Worm (Caenorhabditis elegans): ENCODE data around the gene obr-3.
A peak's percentile ranks its signal among the peaks of the same experiment; 100 is the strongest.

obr-3 gene

ce11 chrX:13768562-13768961 lies 41.1 kb downstream of the obr-3 start (continued):
- TF ChIP-seq ztf-3 (GFP tag; optimal IDR thresholded peaks at IDR 0.05): no peak

DNA sequence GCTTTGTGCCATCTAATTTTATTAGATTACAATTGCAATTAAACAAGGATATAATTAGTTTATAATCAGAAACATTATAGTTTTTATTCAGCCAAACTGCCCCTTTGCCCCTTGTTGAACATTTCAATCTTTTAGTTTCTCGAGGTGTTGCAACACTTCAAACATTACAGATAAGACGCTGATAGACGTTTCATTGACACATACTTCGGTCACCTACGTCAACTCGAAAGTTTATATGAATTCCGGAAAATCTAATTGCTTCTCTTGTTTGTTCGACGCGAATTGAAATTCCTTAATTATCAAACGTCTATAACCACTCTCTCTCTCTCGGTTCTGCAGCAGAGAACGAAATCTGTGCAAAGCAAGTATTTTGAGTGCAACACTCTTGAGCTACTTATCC lies 42.4 kb downstream of the obr-3 start:
- TF ChIP-seq aptf-2 (GFP tag; conservative IDR thresholded peaks at IDR 0.05) (no peak), ztf-22 (GFP tag; optimal IDR thresholded peaks at IDR 0.05) (peak; percentile 9), nhr-80 (tag; optimal IDR thresholded peaks at IDR 0.05) (peak; percentile 62), unc-62 (GFP tag; optimal IDR thresholded peaks at IDR 0.05) (peak; percentile 95)

ce11 chrX:13759676-13760447 lies 49.8 kb downstream of the obr-3 start, which contains the start of gene cest-13:
Gene cest-13, plus strand, starts transcription at chrX:13760237.
- TF ChIP-seq snpc-4 (GFP tag; optimal IDR thresholded peaks at IDR 0.05) (no peak), snpc-4 (tag; optimal IDR thresholded peaks at IDR 0.05) (peak in 2 of 4 experiments; percentile 80 to 86), ztf-3 (GFP tag; optimal IDR thresholded peaks at IDR 0.05) (no peak), dox-1 (GFP tag; IDR thresholded peaks at IDR 0.05) (peak; percentile 50), hmg-1.2 (GFP tag; IDR thresholded peaks at IDR 0.05) (peak; percentile 48), nhr-80 (tag; optimal IDR thresholded peaks at IDR 0.05) (peak; percentile 71), tbp1 (GFP tag; optimal IDR thresholded peaks at IDR 0.05) (peak; percentile 3), tlf-1 (GFP tag; optimal IDR thresholded peaks at IDR 0.05) (no peak)

DNA sequence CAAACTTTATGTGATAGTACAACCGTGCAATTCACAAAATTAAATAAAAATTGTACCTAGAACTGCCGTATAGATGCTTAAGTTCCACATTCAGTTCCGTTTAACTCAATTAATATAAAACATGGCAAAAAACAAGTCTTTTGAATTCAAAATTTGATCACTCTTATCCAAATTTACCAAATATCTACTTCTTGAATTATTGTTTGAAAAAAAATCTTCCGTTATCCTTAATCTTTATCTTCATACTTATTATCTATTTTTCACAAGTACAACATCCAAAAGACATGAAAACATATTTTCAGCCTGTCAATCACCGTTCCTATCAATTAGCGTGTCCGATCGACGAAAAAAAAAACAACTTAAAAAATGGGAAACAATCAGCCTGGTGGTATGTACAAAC lies 54.2 kb downstream of the obr-3 start, which contains the start of gene aakb-1:
Gene aakb-1, plus strand, starts transcription at position 301 of the 400 bp plus-strand sequence.
- TF ChIP-seq attf-6 (GFP tag; IDR thresholded peaks at IDR 0.05) (no peak), K12H6.12 (tag; optimal IDR thresholded peaks at IDR 0.05) (no peak), B0261.1 (tag; optimal IDR thresholded peaks at IDR 0.05) (no peak), pbrm-1 (GFP tag; IDR thresholded peaks at IDR 0.05) (no peak), ztf-28 (GFP tag; IDR thresholded peaks at IDR 0.05) (no peak), lin-26 (GFP tag; IDR thresholded peaks at IDR 0.05) (no peak), F10E7.11 (tag; optimal IDR thresholded peaks at IDR 0.05) (no peak), zfh-2 (GFP tag; conservative IDR thresholded peaks at IDR 0.05) (no peak), nhr-27 (tag; optimal IDR thresholded peaks at IDR 0.05) (no peak), akir-1 (GFP tag; optimal IDR thresholded peaks at IDR 0.05) (no peak), sdz-38 (tag; optimal IDR thresholded peaks at IDR 0.05) (no peak), snpc-4 (GFP tag; optimal IDR thresholded peaks at IDR 0.05) (no peak), snpc-4 (tag; optimal IDR thresholded peaks at IDR 0.05) (no peak)

DNA sequence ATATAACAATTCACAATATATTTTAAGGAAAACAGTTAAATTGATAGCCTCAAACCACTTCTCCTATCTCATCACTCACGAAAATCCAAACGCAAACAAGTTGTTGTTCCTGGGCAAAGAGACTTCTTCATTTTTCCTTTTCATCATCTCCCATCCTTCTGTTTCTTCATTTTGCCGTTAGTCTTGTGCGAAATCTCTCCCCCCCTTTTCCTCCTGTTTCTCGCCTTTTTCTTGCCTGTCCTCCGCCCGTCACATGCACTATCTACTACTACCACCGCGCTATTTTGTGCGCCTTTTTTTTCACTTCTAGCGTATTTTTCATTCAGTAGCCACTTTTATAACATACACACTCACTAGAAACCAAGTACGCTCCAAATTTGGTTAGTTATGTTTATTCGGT lies 55.2 kb downstream of the obr-3 start:
- no peak for TF ChIP-seq F57A8.1 (GFP tag; optimal IDR thresholded peaks at IDR 0.05)
- TF ChIP-seq unc-130 (GFP tag; optimal IDR thresholded peaks at IDR 0.05): no peak
- TF ChIP-seq unc-62 (GFP tag; optimal IDR thresholded peaks at IDR 0.05): no peak
- no peak for TF ChIP-seq cebp-1 (GFP tag; IDR thresholded peaks at IDR 0.05)
- TF ChIP-seq cebp-1 (tag; optimal IDR thresholded peaks at IDR 0.05): peak; percentile 46
- TF ChIP-seq K11D2.4 (GFP tag; IDR thresholded peaks at IDR 0.05): no peak
- TF ChIP-seq ceh-27 (GFP tag; optimal IDR thresholded peaks at IDR 0.05): peak; percentile 25
- TF ChIP-seq chd-7 (tag; optimal IDR thresholded peaks at IDR 0.05): no peak
- peak; percentile 16 for TF ChIP-seq lin-40 (tag; optimal IDR thresholded peaks at IDR 0.05)
- no peak for TF ChIP-seq Y56A3A.18 (GFP tag; IDR thresholded peaks at IDR 0.05)
- TF ChIP-seq let-526 (GFP tag; IDR thresholded peaks at IDR 0.05): no peak
- no peak for TF ChIP-seq snpc-1.3 (tag; optimal IDR thresholded peaks at IDR 0.05; ENCODE audit: insufficient read depth)
- no peak for TF ChIP-seq Y53F4B.3 (GFP tag; IDR thresholded peaks at IDR 0.05)
- TF ChIP-seq let-607 (tag; optimal IDR thresholded peaks at IDR 0.05): no peak
- TF ChIP-seq C17E4.6 (GFP tag; IDR thresholded peaks at IDR 0.05): no peak
- no peak for TF ChIP-seq sptf-2 (GFP tag; optimal IDR thresholded peaks at IDR 0.05)
- 0 out of 2 replicates have a peak, but pooled peaks have one; percentile 20 for TF ChIP-seq lag-1 (GFP tag; IDR thresholded peaks at IDR 0.05)
- TF ChIP-seq madf-8 (GFP tag; conservative IDR thresholded peaks at IDR 0.05): no peak
- TF ChIP-seq B0261.1 (tag; optimal IDR thresholded peaks at IDR 0.05): no peak
- TF ChIP-seq bed-1 (GFP tag; IDR thresholded peaks at IDR 0.05): no peak
